Worm (Caenorhabditis elegans) whole organism, mixed stage, embryonic: ENCODE data around the gene str-247.

ENCODE experiments used
- M03D4.4 ChIP-seq: sonication (generic microtip); optimal IDR thresholded peaks from 2 replicates; lab custom pipeline; 2017; ENCODE audit warnings: mild to moderate bottlenecking, missing genetic modification characterization, missing compliant biosample characterization
- bed-3 ChIP-seq: fragments of 200-800 bp; sonication (Bioruptor generic); optimal IDR thresholded peaks from 3 replicates; lab custom pipeline; 2018; ENCODE audit warnings: mild to moderate bottlenecking, missing genetic modification characterization, moderate library complexity, missing compliant biosample characterization
- blmp-1 ChIP-seq: fragments of 150-350 bp; optimal IDR thresholded peaks from 2 replicates; lab custom pipeline; 2014; ENCODE audit warnings: missing biosample characterization, missing genetic modification characterization
- ceh-39 ChIP-seq: fragments of 150-350 bp; optimal IDR thresholded peaks from 2 replicates; lab custom pipeline; 2014; ENCODE audit warnings: missing biosample characterization, missing genetic modification characterization
- ceh-43 ChIP-seq: fragments of 200-800 bp; sonication (Bioruptor generic); optimal IDR thresholded peaks from 2 replicates; lab custom pipeline; 2018; ENCODE audit warnings: mild to moderate bottlenecking, missing genetic modification characterization, moderate library complexity, missing compliant biosample characterization
- ceh-83 ChIP-seq: fragments of 200-800 bp; sonication (Bioruptor generic); optimal IDR thresholded peaks from 2 replicates; lab custom pipeline; 2018; ENCODE audit warnings: mild to moderate bottlenecking, missing genetic modification characterization, missing compliant biosample characterization
- ces-1 ChIP-seq: fragments of 150-350 bp; optimal IDR thresholded peaks from 2 replicates; lab custom pipeline; 2014; ENCODE audit warnings: missing biosample characterization, missing genetic modification reagents, missing genetic modification characterization
- cnd-1 ChIP-seq: fragments of 200-800 bp; sonication (Bioruptor generic); optimal IDR thresholded peaks from 2 replicates; lab custom pipeline; 2018; ENCODE audit warnings: mild to moderate bottlenecking, missing genetic modification characterization, missing compliant biosample characterization
- drap-1 ChIP-seq: fragments of 200-800 bp; sonication (Bioruptor generic); optimal IDR thresholded peaks from 3 replicates; lab custom pipeline; 2018; ENCODE audit warnings: mild to moderate bottlenecking, missing genetic modification characterization, missing compliant biosample characterization
- elt-1 ChIP-seq: sonication (generic microtip); optimal IDR thresholded peaks from 2 replicates; lab custom pipeline; 2017; ENCODE audit warnings: missing genetic modification characterization, mild to moderate bottlenecking, missing compliant biosample characterization, antibody characterized with exemption, moderate library complexity, borderline replicate concordance; ENCODE audit not compliant: insufficient read depth
- elt-3 ChIP-seq: fragments of 150-350 bp; optimal IDR thresholded peaks from 2 replicates; lab custom pipeline; 2014; ENCODE audit warnings: missing biosample characterization, missing genetic modification characterization
- flh-1 ChIP-seq: fragments of 200-800 bp; sonication (Bioruptor generic); optimal IDR thresholded peaks from 2 replicates; lab custom pipeline; 2018; ENCODE audit warnings: mild to moderate bottlenecking, missing genetic modification characterization, moderate library complexity, missing compliant biosample characterization
- ham-2 ChIP-seq: fragments of 200-800 bp; sonication (Bioruptor generic); optimal IDR thresholded peaks from 2 replicates; lab custom pipeline; 2018; ENCODE audit warnings: mild to moderate bottlenecking, missing genetic modification characterization, missing compliant biosample characterization
- hlh-1 ChIP-seq: fragments of 150-350 bp; optimal IDR thresholded peaks from 2 replicates; lab custom pipeline; 2014; ENCODE audit warnings: missing biosample characterization, missing genetic modification reagents, missing genetic modification characterization
- lin-13 ChIP-seq: fragments of 150-350 bp; optimal IDR thresholded peaks from 2 replicates; lab custom pipeline; 2014; ENCODE audit warnings: missing biosample characterization, missing genetic modification characterization
- lin-32 ChIP-seq: fragments of 200-800 bp; sonication (Bioruptor generic); optimal IDR thresholded peaks from 2 replicates; lab custom pipeline; 2018; ENCODE audit warnings: mild to moderate bottlenecking, missing genetic modification characterization, missing compliant biosample characterization
- lsy-2 ChIP-seq: fragments of 150-350 bp; optimal IDR thresholded peaks from 2 replicates; lab custom pipeline; 2014; ENCODE audit warnings: missing biosample characterization, missing genetic modification characterization
- mab-5 ChIP-seq: fragments of 150-350 bp; optimal IDR thresholded peaks from 2 replicates; lab custom pipeline; 2014; ENCODE audit warnings: missing biosample characterization, missing genetic modification characterization
- mep-1 ChIP-seq: fragments of 150-350 bp; optimal IDR thresholded peaks from 2 replicates; lab custom pipeline; 2017; ENCODE audit warnings: missing biosample characterization, missing genetic modification reagents, missing genetic modification characterization, inconsistent platforms
- mls-2 ChIP-seq: sonication (generic microtip); optimal IDR thresholded peaks from 2 replicates; lab custom pipeline; 2016; ENCODE audit warnings: mild to moderate bottlenecking, missing genetic modification characterization, moderate library complexity, missing compliant biosample characterization
- nhr-12 ChIP-seq: fragments of 150-350 bp; optimal IDR thresholded peaks from 2 replicates; lab custom pipeline; 2014; ENCODE audit warnings: missing biosample characterization, missing genetic modification characterization
- nhr-2 ChIP-seq: fragments of 150-350 bp; optimal IDR thresholded peaks from 2 replicates; lab custom pipeline; 2014; ENCODE audit warnings: missing biosample characterization, missing genetic modification characterization
- nhr-237 ChIP-seq: fragments of 150-350 bp; optimal IDR thresholded peaks from 2 replicates; lab custom pipeline; 2014; ENCODE audit warnings: missing biosample characterization, missing genetic modification characterization
- nhr-28 ChIP-seq: fragments of 150-350 bp; optimal IDR thresholded peaks from 2 replicates; lab custom pipeline; 2014; ENCODE audit warnings: missing biosample characterization, missing genetic modification characterization
- nhr-76 ChIP-seq: sonication (generic microtip); optimal IDR thresholded peaks from 2 replicates; lab custom pipeline; 2017; ENCODE audit warnings: missing biosample characterization, missing genetic modification characterization
- pha-4 ChIP-seq: fragments of 150-350 bp; optimal IDR thresholded peaks from 2 replicates; lab custom pipeline; 2018; ENCODE audit warnings: missing biosample characterization, missing genetic modification reagents, missing genetic modification characterization
- sem-2 ChIP-seq: fragments of 200-800 bp; sonication (Bioruptor generic); optimal IDR thresholded peaks from 2 replicates; lab custom pipeline; 2018; ENCODE audit warnings: mild to moderate bottlenecking, missing genetic modification characterization, missing compliant biosample characterization
- snpc-4 ChIP-seq: fragments of 150-350 bp; optimal IDR thresholded peaks from 2 replicates; lab custom pipeline; 2014; ENCODE audit warnings: missing biosample characterization, missing genetic modification characterization
- sptf-1 ChIP-seq: sonication (generic microtip); optimal IDR thresholded peaks from 2 replicates; lab custom pipeline; 2017; ENCODE audit warnings: mild to moderate bottlenecking, missing genetic modification characterization, moderate library complexity, missing compliant biosample characterization
- tbx-8 ChIP-seq: fragments of 200-800 bp; sonication (Bioruptor generic); optimal IDR thresholded peaks from 2 replicates; lab custom pipeline; 2018; ENCODE audit warnings: mild to moderate bottlenecking, missing genetic modification characterization, moderate library complexity, missing compliant biosample characterization
- unc-120 ChIP-seq: sonication (generic microtip); optimal IDR thresholded peaks from 2 replicates; lab custom pipeline; 2017; ENCODE audit warnings: missing genetic modification characterization, missing compliant biosample characterization; ENCODE audit not compliant: poor library complexity, severe bottlenecking
- unc-39 ChIP-seq: fragments of 150-350 bp; optimal IDR thresholded peaks from 2 replicates; lab custom pipeline; 2014; ENCODE audit warnings: missing biosample characterization, missing genetic modification characterization
- unc-62 ChIP-seq: fragments of 150-350 bp; optimal IDR thresholded peaks from 2 replicates; lab custom pipeline; 2014; ENCODE audit warnings: missing biosample characterization, missing genetic modification reagents, missing genetic modification characterization
- zip-8 ChIP-seq: fragments of 150-350 bp; optimal IDR thresholded peaks from 2 replicates; lab custom pipeline; 2014; ENCODE audit warnings: missing biosample characterization, missing genetic modification characterization
- ztf-11 ChIP-seq: fragments of 150-350 bp; optimal IDR thresholded peaks from 2 replicates; lab custom pipeline; 2014; ENCODE audit warnings: missing biosample characterization, missing genetic modification characterization

str-247 gene

DNA sequence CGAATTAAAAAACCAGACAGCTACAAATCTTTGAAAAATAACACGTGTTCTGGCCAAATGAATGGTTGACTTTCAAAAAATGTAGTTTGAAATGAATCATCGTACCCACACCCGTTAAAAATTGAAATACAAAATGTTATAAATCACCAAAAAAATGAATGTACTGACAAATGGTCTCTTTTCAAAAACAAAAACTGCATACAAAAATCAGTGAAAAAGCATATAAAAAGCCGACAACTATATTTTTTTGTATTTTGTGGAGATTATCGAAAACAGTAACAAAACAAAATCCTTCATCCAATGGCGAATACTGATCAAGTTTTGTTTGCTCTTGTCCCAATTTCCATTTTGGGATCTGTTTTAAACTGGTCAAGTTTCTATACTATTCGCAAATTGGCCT lies 34.5 kb upstream of the str-247 start, which contains the start of gene srx-66:
Gene srx-66, plus strand, starts transcription at position 301 of the 400 bp plus-strand sequence.
- TF ChIP-seq ceh-43 (GFP tag; lab: Kevin White, UChicago), result no peak
- no peak for TF ChIP-seq ztf-11 (tag; lab: Kevin White, UChicago)
- TF ChIP-seq unc-62 (GFP tag; lab: Kevin White, UChicago), result no peak
- no peak for TF ChIP-seq nhr-2
- no peak for TF ChIP-seq elt-3 (tag; lab: Kevin White, UChicago)
- TF ChIP-seq sptf-1 (tag; lab: Kevin White, UChicago), result no peak
- TF ChIP-seq lin-32 (GFP tag; lab: Kevin White, UChicago), result no peak
- TF ChIP-seq mep-1 (tag; lab: Kevin White, UChicago), result no peak
- no peak for TF ChIP-seq M03D4.4 (tag; lab: Kevin White, UChicago)
- TF ChIP-seq mls-2 (tag; lab: Kevin White, UChicago), result no peak
- TF ChIP-seq drap-1 (GFP tag; lab: Kevin White, UChicago), result no peak
- no peak for TF ChIP-seq lin-13 (tag; lab: Kevin White, UChicago)
- TF ChIP-seq unc-120, result no peak
- TF ChIP-seq flh-1, result no peak
- TF ChIP-seq nhr-237 (tag; lab: Kevin White, UChicago), result no peak

DNA sequence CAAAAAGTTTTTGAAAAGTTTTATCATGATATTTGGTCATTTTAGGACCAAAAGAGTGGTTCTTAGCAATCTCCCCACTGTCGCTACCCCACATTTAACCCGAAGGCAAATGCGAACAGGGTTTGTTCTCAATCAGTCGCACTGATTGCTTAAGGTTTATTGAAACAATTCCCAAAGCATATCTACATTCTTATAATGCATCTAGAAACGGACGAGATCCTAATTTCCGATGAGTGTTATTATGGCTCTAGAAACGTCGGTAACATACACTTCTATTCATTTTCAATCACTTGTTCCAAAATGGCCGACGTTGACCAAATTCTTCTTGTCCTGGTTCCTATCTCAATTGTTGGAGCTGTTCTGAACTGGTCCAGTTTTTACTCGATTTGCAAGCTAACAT lies 32.2 kb upstream of the str-247 start, which contains the start of gene srx-65:
Gene srx-65, plus strand, starts transcription at position 301 of the 400 bp plus-strand sequence.
- TF ChIP-seq mls-2 (tag; lab: Kevin White, UChicago) (no peak), cnd-1 (no peak), nhr-76 (tag; lab: Kevin White, UChicago) (no peak), sptf-1 (tag; lab: Kevin White, UChicago) (no peak), sem-2 (GFP tag; lab: Kevin White, UChicago) (no peak), unc-39 (tag; lab: Kevin White, UChicago) (no peak), M03D4.4 (tag; lab: Kevin White, UChicago) (no peak), lsy-2 (tag; lab: Kevin White, UChicago) (no peak), blmp-1 (tag; lab: Kevin White, UChicago) (no peak), nhr-28 (tag; lab: Kevin White, UChicago) (no peak), bed-3 (GFP tag; lab: Kevin White, UChicago) (no peak), ceh-83 (GFP tag; lab: Kevin White, UChicago) (no peak), elt-1 (tag; lab: Kevin White, UChicago) (no peak)

DNA sequence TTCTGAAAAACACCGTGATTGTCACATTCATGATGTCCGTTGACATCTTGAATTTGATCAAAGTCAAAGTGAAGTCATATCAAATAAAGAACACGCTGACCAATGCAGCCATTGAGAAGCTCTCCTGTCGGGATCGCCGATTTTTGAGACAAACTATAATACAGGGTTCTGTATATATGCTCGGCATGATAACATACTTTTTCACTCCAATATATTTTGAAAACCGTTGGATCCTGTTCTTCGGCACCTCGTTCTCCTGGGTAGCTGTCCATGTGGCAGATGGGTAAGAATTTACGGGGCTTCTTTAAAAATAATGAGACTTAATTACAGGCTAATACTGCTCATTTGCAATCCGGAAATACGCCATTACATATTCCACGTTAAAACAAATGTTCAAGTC lies 31.3 kb upstream of the str-247 start:
- no peak for TF ChIP-seq pha-4 (tag; lab: Kevin White, UChicago)
- no peak for TF ChIP-seq zip-8 (tag; lab: Kevin White, UChicago)
- TF ChIP-seq sptf-1 (tag; lab: Kevin White, UChicago), result no peak
- no peak for TF ChIP-seq unc-62 (GFP tag; lab: Kevin White, UChicago)
- no peak for TF ChIP-seq hlh-1 (tag; lab: Kevin White, UChicago)
- TF ChIP-seq drap-1 (GFP tag; lab: Kevin White, UChicago), result no peak
- no peak for TF ChIP-seq nhr-76 (tag; lab: Kevin White, UChicago)
- no peak for TF ChIP-seq bed-3 (GFP tag; lab: Kevin White, UChicago)
- no peak for TF ChIP-seq sem-2 (GFP tag; lab: Kevin White, UChicago)
- TF ChIP-seq nhr-2, result no peak
- TF ChIP-seq nhr-12 (tag; lab: Kevin White, UChicago), result no peak
- TF ChIP-seq ztf-11 (tag; lab: Kevin White, UChicago), result no peak
- TF ChIP-seq nhr-28 (tag; lab: Kevin White, UChicago), result no peak
- TF ChIP-seq unc-120, result no peak
- TF ChIP-seq snpc-4 (tag; lab: Kevin White, UChicago), result no peak
- no peak for TF ChIP-seq ces-1 (GFP tag; lab: Kevin White, UChicago)
- TF ChIP-seq ceh-39 (tag; lab: Kevin White, UChicago), result no peak
- TF ChIP-seq ceh-43 (GFP tag; lab: Kevin White, UChicago), result no peak

DNA sequence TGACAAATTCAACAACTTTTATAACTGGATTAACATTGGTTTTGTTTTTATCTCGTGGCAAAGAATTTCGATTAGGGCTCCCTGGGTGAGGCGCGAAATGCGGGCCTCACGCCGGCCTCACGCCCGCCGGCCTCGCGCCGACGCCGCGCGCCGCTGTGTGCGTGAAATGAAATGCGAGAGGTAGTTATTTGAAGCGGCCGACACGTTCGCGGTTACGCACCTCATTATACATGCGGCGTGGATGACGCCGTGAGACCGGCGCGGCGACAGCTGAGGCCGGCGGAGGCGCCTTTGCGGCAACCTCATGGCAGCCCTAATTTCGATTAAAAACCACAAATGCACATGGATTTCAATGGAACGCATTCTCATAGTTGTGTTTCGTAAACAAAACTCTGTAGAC lies 26.3 kb upstream of the str-247 start:
- TF ChIP-seq unc-39 (tag; lab: Kevin White, UChicago), result no peak
- TF ChIP-seq nhr-12 (tag; lab: Kevin White, UChicago), result no peak
- TF ChIP-seq elt-1 (tag; lab: Kevin White, UChicago), result no peak
- TF ChIP-seq ham-2 (GFP tag; lab: Kevin White, UChicago), result no peak
- no peak for TF ChIP-seq nhr-76 (tag; lab: Kevin White, UChicago)
- TF ChIP-seq lsy-2 (tag; lab: Kevin White, UChicago), result no peak
- no peak for TF ChIP-seq tbx-8
- no peak for TF ChIP-seq sem-2 (GFP tag; lab: Kevin White, UChicago)
- no peak for TF ChIP-seq zip-8 (tag; lab: Kevin White, UChicago)
- no peak for TF ChIP-seq nhr-2
- no peak for TF ChIP-seq bed-3 (GFP tag; lab: Kevin White, UChicago)
- TF ChIP-seq mab-5, result no peak
- no peak for TF ChIP-seq mep-1 (tag; lab: Kevin White, UChicago)
- TF ChIP-seq drap-1 (GFP tag; lab: Kevin White, UChicago), result no peak
- TF ChIP-seq lin-13 (tag; lab: Kevin White, UChicago), result no peak
- no peak for TF ChIP-seq ztf-11 (tag; lab: Kevin White, UChicago)
- TF ChIP-seq, all 35 proteins: peak for 0
